Worm (Caenorhabditis elegans) whole organism, young adult: ENCODE data around the gene perm-1.
A peak's percentile ranks its signal among the peaks of the same experiment; 100 is the strongest.

Experiments
- B0019.2 ChIP-seq: fragments of 200-800 bp; sonication (Bioruptor generic); conservative IDR thresholded peaks from 2 replicates; pipeline ENCODE4 v1.3.6; 2022; ENCODE audit warnings: missing genetic modification reagents, missing genetic modification characterization, missing compliant biosample characterization
- B0261.1 ChIP-seq: sonication (generic microtip); optimal IDR thresholded peaks from 2 replicates; lab custom pipeline; 2016; ENCODE audit warnings: mild to moderate bottlenecking, missing genetic modification characterization, moderate library complexity, missing compliant biosample characterization
- D2030.7 ChIP-seq: fragments of 200-800 bp; sonication (Bioruptor generic); IDR thresholded peaks from 2 replicates; pipeline ENCODE4 v1.3.6; 2022; ENCODE audit warnings: missing genetic modification reagents, missing genetic modification characterization, missing compliant biosample characterization
- F10E7.11 ChIP-seq: sonication (generic microtip); optimal IDR thresholded peaks from 2 replicates; lab custom pipeline; 2017; ENCODE audit warnings: mild to moderate bottlenecking, missing genetic modification characterization, moderate library complexity, missing compliant biosample characterization
- F23B12.7 ChIP-seq: sonication (generic microtip); optimal IDR thresholded peaks from 2 replicates; lab custom pipeline; 2017; ENCODE audit warnings: missing genetic modification characterization, mild to moderate bottlenecking, missing compliant biosample characterization, antibody characterized with exemption, moderate library complexity; ENCODE audit not compliant: insufficient read depth
- T26A5.8 ChIP-seq: sonication (generic microtip); optimal IDR thresholded peaks from 2 replicates; lab custom pipeline; 2016; ENCODE audit warnings: missing genetic modification characterization, missing compliant biosample characterization
- akir-1 ChIP-seq: fragments of 200-800 bp; sonication (Bioruptor generic); optimal IDR thresholded peaks from 2 replicates; lab custom pipeline; 2018; ENCODE audit warnings: mild to moderate bottlenecking, missing genetic modification characterization, moderate library complexity, missing compliant biosample characterization
- aptf-2 ChIP-seq: fragments of 200-800 bp; sonication (Bioruptor generic); conservative IDR thresholded peaks from 2 replicates; pipeline ENCODE4 v1.3.6; 2022; ENCODE audit warnings: missing genetic modification reagents, missing genetic modification characterization, missing compliant biosample characterization
- attf-3 ChIP-seq: fragments of 200-800 bp; sonication (Bioruptor generic); conservative IDR thresholded peaks from 2 replicates; pipeline ENCODE4 v1.3.6; 2022; ENCODE audit warnings: missing genetic modification reagents, missing genetic modification characterization, missing compliant biosample characterization
- attf-6 ChIP-seq: fragments of 200-800 bp; sonication (Bioruptor generic); IDR thresholded peaks from 2 replicates; pipeline ENCODE4 v1.3.6; 2022; ENCODE audit warnings: missing genetic modification reagents, missing genetic modification characterization, missing compliant biosample characterization
- ceh-40 ChIP-seq: fragments of 200-800 bp; sonication (Bioruptor generic); IDR thresholded peaks from 2 replicates; pipeline ENCODE4 v1.3.6; 2022; ENCODE audit warnings: missing genetic modification characterization, missing compliant biosample characterization
- ceh-79 ChIP-seq: sonication (generic microtip); optimal IDR thresholded peaks from 2 replicates; lab custom pipeline; 2017; ENCODE audit warnings: mild to moderate bottlenecking, missing genetic modification characterization, missing compliant biosample characterization
- chd-7 ChIP-seq: sonication (generic microtip); optimal IDR thresholded peaks from 2 replicates; lab custom pipeline; 2016; ENCODE audit warnings: mild to moderate bottlenecking, missing genetic modification characterization, moderate library complexity, missing compliant biosample characterization
- dox-1 ChIP-seq: fragments of 200-800 bp; sonication (Bioruptor generic); IDR thresholded peaks from 2 replicates; pipeline ENCODE4 v1.3.6; 2022; ENCODE audit warnings: missing genetic modification reagents, missing genetic modification characterization, missing compliant biosample characterization
- egl-18 ChIP-seq: fragments of 200-800 bp; sonication (Bioruptor generic); IDR thresholded peaks from 2 replicates; pipeline ENCODE4 v1.3.6; 2022; ENCODE audit warnings: missing genetic modification reagents, missing genetic modification characterization, missing compliant biosample characterization
- egl-44 ChIP-seq: fragments of 200-800 bp; sonication (Bioruptor generic); IDR thresholded peaks from 2 replicates; pipeline ENCODE4 v1.3.6; 2022; ENCODE audit warnings: missing genetic modification reagents, missing genetic modification characterization, missing compliant biosample characterization
- egrh-3 ChIP-seq: fragments of 200-800 bp; sonication (Bioruptor generic); IDR thresholded peaks from 2 replicates; pipeline ENCODE4 v1.3.6; 2022; ENCODE audit warnings: missing genetic modification reagents, missing genetic modification characterization, missing compliant biosample characterization
- ekl-4 ChIP-seq: fragments of 200-800 bp; sonication (Bioruptor generic); IDR thresholded peaks from 2 replicates; pipeline ENCODE4 v1.3.6; 2022; ENCODE audit warnings: missing genetic modification reagents, missing genetic modification characterization, missing compliant biosample characterization
- hmg-20 ChIP-seq: fragments of 200-800 bp; sonication (Bioruptor generic); IDR thresholded peaks from 2 replicates; pipeline ENCODE4 v1.3.6; 2022; ENCODE audit warnings: missing genetic modification reagents, missing genetic modification characterization, missing compliant biosample characterization
- hrde-1 ChIP-seq: sonication (generic microtip); optimal IDR thresholded peaks from 2 replicates; lab custom pipeline; 2016; ENCODE audit warnings: missing genetic modification characterization, mild to moderate bottlenecking, missing compliant biosample characterization, moderate library complexity, missing genotype, missing genetic modification reagents, borderline replicate concordance
- lag-1 ChIP-seq: fragments of 200-800 bp; sonication (Bioruptor generic); IDR thresholded peaks from 2 replicates; pipeline ENCODE4 v1.3.6; 2022; ENCODE audit warnings: missing genetic modification reagents, missing genetic modification characterization, missing compliant biosample characterization
- let-607 ChIP-seq, 2 experiments: fragments of 200-800 bp in 1 of 2; sonication (Bioruptor generic) in 1 of 2; sonication (generic microtip) in 1 of 2; optimal IDR thresholded peaks; 2 replicates each; lab custom pipeline; 2016 to 2018; ENCODE audit warnings: mild to moderate bottlenecking in 2 of 2, missing compliant biosample characterization in 2 of 2, missing genetic modification characterization in 2 of 2, moderate library complexity in 2 of 2, missing genotype in 1 of 2
- lin-35 ChIP-seq, 3 experiments: fragments of 150-350 bp in 2 of 3; sonication (generic microtip) in 1 of 3; optimal IDR thresholded peaks; 2 replicates each; lab custom pipeline; 2014 to 2018; ENCODE audit warnings: missing biosample characterization in 3 of 3, missing genetic modification characterization in 3 of 3, missing genetic modification reagents in 3 of 3
- lin-40 ChIP-seq: sonication (generic microtip); optimal IDR thresholded peaks from 2 replicates; lab custom pipeline; 2016; ENCODE audit warnings: missing genetic modification characterization, mild to moderate bottlenecking, missing compliant biosample characterization, missing genotype, missing genetic modification reagents
- lir-1 ChIP-seq: fragments of 200-800 bp; sonication (Bioruptor generic); conservative IDR thresholded peaks from 2 replicates; pipeline ENCODE4 v1.3.6; 2022; ENCODE audit warnings: missing genetic modification reagents, missing genetic modification characterization, missing compliant biosample characterization
- lsl-1 ChIP-seq: fragments of 200-800 bp; sonication (Bioruptor generic); optimal IDR thresholded peaks from 2 replicates; lab custom pipeline; 2018; ENCODE audit warnings: mild to moderate bottlenecking, missing genetic modification characterization, moderate library complexity, missing compliant biosample characterization
- madf-10 ChIP-seq: sonication (generic microtip); optimal IDR thresholded peaks from 2 replicates; lab custom pipeline; 2016; ENCODE audit warnings: mild to moderate bottlenecking, missing genetic modification characterization, missing compliant biosample characterization
- madf-6 ChIP-seq: fragments of 200-800 bp; sonication (Bioruptor generic); IDR thresholded peaks from 2 replicates; pipeline ENCODE4 v1.3.6; 2022; ENCODE audit warnings: missing genetic modification reagents, missing genetic modification characterization, missing compliant biosample characterization
- mes-4 ChIP-seq: sonication (generic microtip); optimal IDR thresholded peaks from 2 replicates; lab custom pipeline; 2016; ENCODE audit warnings: missing genotype, missing genetic modification characterization, missing compliant biosample characterization
- nfya-2 ChIP-seq: fragments of 200-800 bp; sonication (Bioruptor generic); IDR thresholded peaks from 2 replicates; pipeline ENCODE4 v1.3.6; 2022; ENCODE audit warnings: missing genetic modification reagents, missing genetic modification characterization, missing compliant biosample characterization
- pha-4 ChIP-seq: fragments of 150-350 bp; sonication (generic microtip); optimal IDR thresholded peaks from 2 replicates; lab custom pipeline; 2014; ENCODE audit warnings: missing biosample characterization, missing genetic modification reagents, missing genetic modification characterization
- repo-1 ChIP-seq: sonication (generic microtip); optimal IDR thresholded peaks from 2 replicates; lab custom pipeline; 2017; ENCODE audit warnings: mild to moderate bottlenecking, missing genetic modification characterization, missing compliant biosample characterization
- rpc-1 ChIP-seq, 2 experiments: fragments of 150-350 bp in 1 of 2; sonication (generic microtip) in 1 of 2; optimal IDR thresholded peaks; 2 replicates each; lab custom pipeline; 2014 to 2018; ENCODE audit warnings: missing biosample characterization in 1 of 2, missing genetic modification characterization in 1 of 2, missing genetic modification reagents in 1 of 2, missing genotype in 1 of 2
- snpc-1.1 ChIP-seq: sonication (generic microtip); optimal IDR thresholded peaks from 2 replicates; lab custom pipeline; 2017; ENCODE audit warnings: missing genetic modification characterization, mild to moderate bottlenecking, missing compliant biosample characterization, antibody characterized with exemption, moderate library complexity, missing genotype, missing genetic modification reagents; ENCODE audit not compliant: insufficient read depth
- somi-1 ChIP-seq: fragments of 200-800 bp; sonication (Bioruptor generic); optimal IDR thresholded peaks from 2 replicates; lab custom pipeline; 2018; ENCODE audit warnings: mild to moderate bottlenecking, missing genetic modification characterization, missing compliant biosample characterization
- sptf-2 ChIP-seq: fragments of 200-800 bp; sonication (Bioruptor generic); optimal IDR thresholded peaks from 2 replicates; lab custom pipeline; 2018; ENCODE audit warnings: mild to moderate bottlenecking, missing genetic modification characterization, missing compliant biosample characterization
- tlf-1 ChIP-seq: fragments of 200-800 bp; sonication (Bioruptor generic); optimal IDR thresholded peaks from 2 replicates; lab custom pipeline; 2018; ENCODE audit warnings: mild to moderate bottlenecking, missing genetic modification characterization, missing compliant biosample characterization
- ztf-18 ChIP-seq: sonication (generic microtip); optimal IDR thresholded peaks from 2 replicates; lab custom pipeline; 2016; ENCODE audit warnings: missing genotype, mild to moderate bottlenecking, missing genetic modification characterization, missing compliant biosample characterization
- ztf-25 ChIP-seq: fragments of 200-800 bp; sonication (Bioruptor generic); IDR thresholded peaks from 2 replicates; pipeline ENCODE4 v1.3.6; 2022; ENCODE audit warnings: missing genetic modification reagents, missing genetic modification characterization, missing compliant biosample characterization
- ztf-28 ChIP-seq: fragments of 200-800 bp; sonication (Bioruptor generic); IDR thresholded peaks from 2 replicates; pipeline ENCODE4 v1.3.6; 2022; ENCODE audit warnings: missing genetic modification reagents, missing genetic modification characterization, missing compliant biosample characterization
- ztf-6 ChIP-seq: fragments of 200-800 bp; sonication (Bioruptor generic); IDR thresholded peaks from 2 replicates; pipeline ENCODE4 v1.3.6; 2022; ENCODE audit warnings: missing genetic modification reagents, missing genetic modification characterization, missing compliant biosample characterization

perm-1 gene

ce11 chrII:7863480-7864125 is 17.0 kb upstream of the perm-1 start (continued):
- TF ChIP-seq madf-6 (GFP tag; lab: Robert Waterston, UW) (peak; percentile 33; the same call in 1 of the 2 replicates), D2030.7 (GFP tag; lab: Robert Waterston, UW) (0 out of 2 replicates have a peak, but pooled peaks have one; percentile 34), akir-1 (GFP tag; lab: Kevin White, UChicago) (no peak), egl-44 (GFP tag; lab: Robert Waterston, UW) (no peak), sptf-2 (no peak), egl-18 (GFP tag; lab: Robert Waterston, UW) (no peak), hmg-20 (GFP tag; lab: Robert Waterston, UW) (no peak), aptf-2 (GFP tag; lab: Robert Waterston, UW) (no peak), lag-1 (GFP tag; lab: Robert Waterston, UW) (no peak), ztf-25 (GFP tag; lab: Robert Waterston, UW) (no peak), ztf-28 (GFP tag; lab: Robert Waterston, UW) (0 out of 2 replicates have a peak, but pooled peaks have one; percentile 6), dox-1 (GFP tag; lab: Robert Waterston, UW) (no peak), B0019.2 (GFP tag; lab: Robert Waterston, UW) (no peak), chd-7 (peak; percentile 21), lin-35 (GFP tag; optimal IDR thresholded peaks at IDR 0.05; lab: Kevin White, UChicago) (no peak), ceh-40 (GFP tag; lab: Robert Waterston, UW) (no peak), lin-40 (no peak), snpc-1.1 (no peak), rpc-1 (optimal IDR thresholded peaks at IDR 0.05; lab: Kevin White, UChicago) (no peak), rpc-1 (tag; optimal IDR thresholded peaks at IDR 0.05; lab: Kevin White, UChicago) (no peak), hrde-1 (tag; lab: Kevin White, UChicago) (no peak), B0261.1 (no peak), pha-4 (tag; lab: Kevin White, UChicago) (no peak), lir-1 (GFP tag; lab: Robert Waterston, UW) (no peak), nfya-2 (no peak), ztf-18 (tag; lab: Kevin White, UChicago) (no peak), lsl-1 (GFP tag; lab: Kevin White, UChicago) (peak; percentile 13), F23B12.7 (no peak), ekl-4 (GFP tag; lab: Robert Waterston, UW) (no peak), tlf-1 (GFP tag; lab: Kevin White, UChicago) (no peak), ztf-6 (no peak)

DNA sequence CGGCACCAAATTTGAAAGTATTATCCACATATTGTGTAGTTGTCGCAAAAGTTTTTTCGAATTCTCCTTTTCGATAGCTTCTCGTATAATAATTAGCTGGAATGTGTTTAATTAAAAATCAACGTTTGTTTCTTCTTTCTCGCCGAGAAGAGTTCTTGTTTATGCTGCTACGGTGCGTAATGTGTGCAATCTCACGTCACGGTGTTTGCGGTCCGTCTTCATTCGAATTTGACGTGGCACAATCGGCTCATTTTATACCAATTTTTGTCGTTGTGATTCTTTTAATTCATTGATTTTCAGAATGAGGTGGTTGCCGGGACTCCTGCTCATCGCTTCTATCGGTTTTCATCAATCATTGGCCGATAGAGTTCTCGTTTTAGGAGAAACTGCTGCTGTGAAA is 16.4 kb upstream of the perm-1 start, which contains the start of gene ostb-1:
Gene ostb-1, plus strand, starts transcription at position 301 of the 400 bp plus-strand sequence.
- TF ChIP-seq T26A5.8 (tag; lab: Kevin White, UChicago) (no peak), ceh-79 (no peak), ztf-6 (no peak), egrh-3 (GFP tag; lab: Robert Waterston, UW) (no peak), mes-4 (tag; lab: Kevin White, UChicago) (no peak), repo-1 (tag; lab: Kevin White, UChicago) (no peak), madf-10 (tag; lab: Kevin White, UChicago) (no peak), somi-1 (GFP tag; lab: Kevin White, UChicago) (no peak), let-607 (tag; optimal IDR thresholded peaks at IDR 0.05; lab: Kevin White, UChicago) (peak; percentile 63 to 72), F10E7.11 (tag; lab: Kevin White, UChicago) (no peak), attf-6 (no peak), attf-3 (GFP tag; lab: Robert Waterston, UW) (peak; percentile 22; the same call in 1 of the 2 replicates)
